Worm (Caenorhabditis elegans) whole organism, young adult: ENCODE measurements around the gene slfl-5.

Source experiments
- ama-1 ChIP-seq, 3 experiments: fragments of 150-350 bp in 1 of 3; sonication (generic microtip) in 2 of 3; optimal IDR thresholded peaks; 2 replicates each; lab custom pipeline; 2014 to 2018; ENCODE audit warnings: missing biosample characterization in 2 of 3, missing genetic modification characterization in 2 of 3, missing genetic modification reagents in 2 of 3
- ceh-100 ChIP-seq: fragments of 200-800 bp; sonication (Bioruptor generic); IDR thresholded peaks from 2 replicates; pipeline ENCODE4 v1.3.6; 2022; ENCODE audit warnings: missing genetic modification reagents, missing genetic modification characterization, missing compliant biosample characterization
- hlh-12 ChIP-seq: sonication (generic microtip); optimal IDR thresholded peaks from 2 replicates; lab custom pipeline; 2016; ENCODE audit warnings: missing genetic modification characterization, missing compliant biosample characterization
- madf-3 ChIP-seq: fragments of 200-800 bp; sonication (Bioruptor generic); IDR thresholded peaks from 2 replicates; pipeline ENCODE4 v1.3.6; 2022; ENCODE audit warnings: missing genetic modification reagents, missing genetic modification characterization, missing compliant biosample characterization
- snpc-3.4 ChIP-seq: sonication (generic microtip); optimal IDR thresholded peaks from 2 replicates; lab custom pipeline; 2017; ENCODE audit warnings: missing genetic modification characterization, mild to moderate bottlenecking, missing compliant biosample characterization, antibody characterized with exemption, moderate library complexity, missing genotype, missing genetic modification reagents

The slfl-5 gene

DNA sequence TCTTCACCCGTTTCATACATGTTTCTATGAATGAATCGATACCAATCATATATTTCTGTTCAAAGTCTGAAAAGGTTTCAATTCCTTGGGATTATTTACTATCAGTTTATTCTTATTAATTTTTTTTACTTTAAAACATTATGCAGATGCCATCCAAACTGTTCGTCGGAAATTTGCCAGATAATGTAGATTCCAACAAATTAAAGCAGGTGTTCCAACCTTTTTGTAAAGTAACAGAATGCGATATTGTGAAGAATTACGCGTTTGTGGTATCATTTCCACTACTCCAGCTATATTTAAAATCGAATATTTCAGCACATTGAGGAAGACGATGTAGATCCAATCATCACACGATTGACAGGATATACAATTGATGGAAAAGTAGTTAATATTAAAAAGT lies 52.7 kb downstream of the slfl-5 start, which contains the start of gene rnp-1 (continued):
- TF ChIP-seq ceh-100 (GFP tag; lab: Robert Waterston, UW) (0 out of 2 replicates have a peak, but pooled peaks have one; percentile 23), ama-1 (optimal IDR thresholded peaks at IDR 0.05; lab: Kevin White, UChicago) (peak; percentile 15), ama-1 (GFP tag; optimal IDR thresholded peaks at IDR 0.05; lab: Kevin White, UChicago) (peak in 1 of 2 experiments; percentile 72), snpc-3.4 (tag; lab: Kevin White, UChicago) (no peak), madf-3 (GFP tag; lab: Robert Waterston, UW) (no peak), hlh-12 (tag; lab: Kevin White, UChicago) (no peak)
